Worm (Caenorhabditis elegans): Measurements from ENCODE around the gene K05F1.1.

K05F1.1 gene

ce11 chrII:5836153-5836719 lies 35.1 kb downstream of the K05F1.1 start, which contains the start of gene fzo-1:
fzo-1 (minus strand) TSS chrII:5836203.
- peak; percentile 18 for TF ChIP-seq K12H6.12 (tag; optimal IDR thresholded peaks at IDR 0.05)
- TF ChIP-seq snpc-1.1 (tag; optimal IDR thresholded peaks at IDR 0.05; ENCODE audit: insufficient read depth): no peak
- TF ChIP-seq akir-1 (GFP tag; optimal IDR thresholded peaks at IDR 0.05): peak; percentile 15
- no peak for TF ChIP-seq zfh-2 (GFP tag; conservative IDR thresholded peaks at IDR 0.05)
- no peak for TF ChIP-seq lin-35 (GFP tag; optimal IDR thresholded peaks at IDR 0.05)
- no peak for TF ChIP-seq sdz-38 (tag; optimal IDR thresholded peaks at IDR 0.05)
- TF ChIP-seq F52B5.7 (tag; optimal IDR thresholded peaks at IDR 0.05): no peak
- TF ChIP-seq unc-130 (GFP tag; optimal IDR thresholded peaks at IDR 0.05): peak; percentile 48
- peak; percentile 17; the same call in 1 of the 2 replicates for TF ChIP-seq hmg-1.2 (GFP tag; IDR thresholded peaks at IDR 0.05)
- TF ChIP-seq atf-7 (tag; optimal IDR thresholded peaks at IDR 0.05): no peak
- no peak for TF ChIP-seq snpc-4 (GFP tag; optimal IDR thresholded peaks at IDR 0.05)
- TF ChIP-seq snpc-4 (tag; optimal IDR thresholded peaks at IDR 0.05): peak in 2 of 4 experiments; percentile 5 to 49
- no peak for TF ChIP-seq lag-1 (GFP tag; IDR thresholded peaks at IDR 0.05)
- TF ChIP-seq efl-1 (GFP tag; optimal IDR thresholded peaks at IDR 0.05): no peak
- TF ChIP-seq repo-1 (tag; optimal IDR thresholded peaks at IDR 0.05): no peak
- no peak for TF ChIP-seq ztf-18 (tag; optimal IDR thresholded peaks at IDR 0.05)
- no peak for TF ChIP-seq fkh-3 (tag; optimal IDR thresholded peaks at IDR 0.05)
- TF ChIP-seq attf-3 (GFP tag; conservative IDR thresholded peaks at IDR 0.05): no peak
- no peak for TF ChIP-seq die-1 (tag; optimal IDR thresholded peaks at IDR 0.05)
- TF ChIP-seq cebp-1 (GFP tag; IDR thresholded peaks at IDR 0.05): no peak
- TF ChIP-seq cebp-1 (tag; optimal IDR thresholded peaks at IDR 0.05): peak; percentile 9
- no peak for TF ChIP-seq K11D2.4 (GFP tag; IDR thresholded peaks at IDR 0.05)
- no peak for TF ChIP-seq F10E7.11 (tag; optimal IDR thresholded peaks at IDR 0.05)
- TF ChIP-seq ccch-3 (GFP tag; optimal IDR thresholded peaks at IDR 0.05): no peak
- no peak for TF ChIP-seq mel-28 (tag; optimal IDR thresholded peaks at IDR 0.05; ENCODE audit: borderline replicate concordance)
- no peak for TF ChIP-seq hlh-12 (tag; optimal IDR thresholded peaks at IDR 0.05)
- no peak for TF ChIP-seq nfya-1 (tag; optimal IDR thresholded peaks at IDR 0.05; ENCODE audit: borderline replicate concordance, insufficient read depth)
- no peak for TF ChIP-seq F49E8.2 (tag; optimal IDR thresholded peaks at IDR 0.05; ENCODE audit: insufficient read depth)
- peak; percentile 1 for TF ChIP-seq attf-5 (GFP tag; optimal IDR thresholded peaks at IDR 0.05)
- TF ChIP-seq B0261.1 (tag; optimal IDR thresholded peaks at IDR 0.05): no peak
- no peak for TF ChIP-seq F55B11.4 (tag; optimal IDR thresholded peaks at IDR 0.05; ENCODE audit: borderline replicate concordance, insufficient read depth)
- TF ChIP-seq snpc-1.3 (tag; optimal IDR thresholded peaks at IDR 0.05; ENCODE audit: insufficient read depth): no peak
- TF ChIP-seq let-526 (GFP tag; IDR thresholded peaks at IDR 0.05): no peak
- TF ChIP-seq egl-44 (GFP tag; IDR thresholded peaks at IDR 0.05): no peak
- TF ChIP-seq ceh-100 (GFP tag; IDR thresholded peaks at IDR 0.05): peak; percentile 91
- peak; percentile 33 for TF ChIP-seq ceh-27 (GFP tag; optimal IDR thresholded peaks at IDR 0.05)
- no peak for TF ChIP-seq lsl-1 (GFP tag; optimal IDR thresholded peaks at IDR 0.05)
- TF ChIP-seq somi-1 (GFP tag; optimal IDR thresholded peaks at IDR 0.05): no peak
- no peak for TF ChIP-seq tbp1 (GFP tag; optimal IDR thresholded peaks at IDR 0.05)
- TF ChIP-seq ztf-25 (GFP tag; IDR thresholded peaks at IDR 0.05): no peak
- no peak for TF ChIP-seq sptf-2 (GFP tag; optimal IDR thresholded peaks at IDR 0.05)

Data from whole organism, young adult.